Fruit fly (Drosophila melanogaster) whole organism, prepupa: ENCODE results near the gene CG13360.

Experiments
- Blimp-1 ChIP-seq: fragments of 200-800 bp; sonication (Bioruptor generic); optimal IDR thresholded peaks from 3 replicates; lab custom pipeline; 2017; ENCODE audit warnings: missing biosample characterization, missing genetic modification characterization, mild to moderate bottlenecking, moderate library complexity, missing genetic modification reagents
- CG10631 ChIP-seq: fragments of 200-800 bp; sonication (Bioruptor generic); optimal IDR thresholded peaks from 2 replicates; lab custom pipeline; 2016; ENCODE audit warnings: missing biosample characterization, missing genetic modification characterization
- CG11294 ChIP-seq: fragments of 200-800 bp; sonication (Bioruptor generic); IDR thresholded peaks from 2 replicates; pipeline ENCODE4 v1.3.6; 2022; ENCODE audit warnings: missing biosample characterization, missing genetic modification characterization
- CG11762 ChIP-seq: fragments of 200-800 bp; sonication (Bioruptor generic); optimal IDR thresholded peaks from 3 replicates; lab custom pipeline; 2016; ENCODE audit warnings: missing biosample characterization, missing genetic modification characterization; ENCODE audit not compliant: insufficient read depth
- CG11902 ChIP-seq: fragments of 200-800 bp; sonication (Bioruptor generic); optimal IDR thresholded peaks from 3 replicates; lab custom pipeline; 2016; ENCODE audit warnings: missing biosample characterization, missing genetic modification characterization
- CG1621 ChIP-seq: fragments of 200-800 bp; sonication (Bioruptor generic); optimal IDR thresholded peaks from 3 replicates; lab custom pipeline; 2018; ENCODE audit warnings: missing biosample characterization, mild to moderate bottlenecking, missing genetic modification characterization
- CG16779 ChIP-seq: fragments of 200-800 bp; sonication (Bioruptor generic); optimal IDR thresholded peaks from 3 replicates; lab custom pipeline; 2017; ENCODE audit warnings: missing biosample characterization, mild to moderate bottlenecking, missing genetic modification characterization
- CG3032 ChIP-seq: fragments of 200-800 bp; optimal IDR thresholded peaks from 2 replicates; lab custom pipeline; 2019; ENCODE audit warnings: missing biosample characterization, mild to moderate bottlenecking, missing genetic modification characterization, moderate library complexity
- CG31627 ChIP-seq: fragments of 200-800 bp; sonication (Bioruptor generic); optimal IDR thresholded peaks from 3 replicates; lab custom pipeline; 2016; ENCODE audit warnings: missing biosample characterization, missing genetic modification characterization
- CG32006 ChIP-seq: fragments of 200-800 bp; sonication (Bioruptor generic); optimal IDR thresholded peaks from 3 replicates; lab custom pipeline; 2017; ENCODE audit warnings: missing biosample characterization, mild to moderate bottlenecking, missing genetic modification characterization
- CG3919 ChIP-seq: fragments of 200-800 bp; sonication (Bioruptor generic); optimal IDR thresholded peaks from 3 replicates; lab custom pipeline; 2016; ENCODE audit warnings: missing biosample characterization, missing genetic modification characterization
- CG6276 ChIP-seq: fragments of 200-800 bp; sonication (Bioruptor generic); optimal IDR thresholded peaks from 2 replicates; lab custom pipeline; 2017; ENCODE audit warnings: missing biosample characterization, mild to moderate bottlenecking, missing genetic modification characterization
- CG6808 ChIP-seq: fragments of 200-800 bp; sonication (Bioruptor generic); optimal IDR thresholded peaks from 3 replicates; lab custom pipeline; 2017; ENCODE audit warnings: missing biosample characterization, missing genetic modification characterization, mild to moderate bottlenecking, moderate library complexity, missing genetic modification reagents
- CG6854 ChIP-seq: fragments of 200-800 bp; sonication (Bioruptor generic); optimal IDR thresholded peaks from 2 replicates; lab custom pipeline; 2017; ENCODE audit warnings: missing biosample characterization, mild to moderate bottlenecking, missing genetic modification characterization
- CG7368 ChIP-seq: fragments of 200-800 bp; sonication (Bioruptor generic); optimal IDR thresholded peaks from 3 replicates; lab custom pipeline; 2016; ENCODE audit warnings: missing biosample characterization, missing genetic modification characterization
- CG8119 ChIP-seq: fragments of 200-800 bp; sonication (Bioruptor generic); IDR thresholded peaks from 3 replicates; pipeline ENCODE4 v1.3.6; 2022; ENCODE audit warnings: missing biosample characterization, missing genetic modification characterization
- CG8319 ChIP-seq: fragments of 200-800 bp; sonication (Bioruptor generic); optimal IDR thresholded peaks from 3 replicates; lab custom pipeline; 2016; ENCODE audit warnings: missing biosample characterization, missing genetic modification characterization
- CG8632 ChIP-seq: fragments of 200-800 bp; sonication (Bioruptor generic); optimal IDR thresholded peaks from 3 replicates; lab custom pipeline; 2016; ENCODE audit warnings: missing biosample characterization, missing genetic modification characterization
- CG9139 ChIP-seq: fragments of 200-800 bp; sonication (Bioruptor generic); optimal IDR thresholded peaks from 3 replicates; lab custom pipeline; 2017; ENCODE audit warnings: missing biosample characterization, mild to moderate bottlenecking, missing genetic modification characterization
- Eip75B ChIP-seq: fragments of 200-800 bp; sonication (Bioruptor generic); optimal IDR thresholded peaks from 3 replicates; lab custom pipeline; 2016; ENCODE audit warnings: missing biosample characterization, missing genetic modification characterization
- Eip78C ChIP-seq: fragments of 200-800 bp; sonication (Bioruptor generic); peaks from one replicate; lab custom pipeline; 2016; ENCODE audit warnings: missing biosample characterization, missing genetic modification characterization
- Ets21C ChIP-seq: fragments of 200-800 bp; sonication (Bioruptor generic); optimal IDR thresholded peaks from 3 replicates; lab custom pipeline; 2016; ENCODE audit warnings: missing biosample characterization, missing genetic modification characterization
- Ets96B ChIP-seq: fragments of 200-800 bp; optimal IDR thresholded peaks from 2 replicates; lab custom pipeline; 2019; ENCODE audit warnings: missing biosample characterization, mild to moderate bottlenecking, missing genetic modification characterization, moderate library complexity
- Gug ChIP-seq: fragments of 200-800 bp; sonication (Bioruptor generic); IDR thresholded peaks from 2 replicates; pipeline ENCODE4 v1.3.6; 2022; ENCODE audit warnings: missing biosample characterization, missing genetic modification characterization
- Hr39 ChIP-seq: fragments of 200-800 bp; sonication (Bioruptor generic); optimal IDR thresholded peaks from 2 replicates; lab custom pipeline; 2016; ENCODE audit warnings: missing biosample characterization, missing genetic modification characterization
- Hr4 ChIP-seq: fragments of 200-800 bp; sonication (Bioruptor generic); optimal IDR thresholded peaks from 3 replicates; lab custom pipeline; 2016; ENCODE audit warnings: missing biosample characterization, missing genetic modification characterization
- Lpt ChIP-seq: fragments of 200-800 bp; sonication (Bioruptor generic); optimal IDR thresholded peaks from 3 replicates; lab custom pipeline; 2016; ENCODE audit warnings: missing biosample characterization, missing genetic modification characterization
- Met ChIP-seq: fragments of 200-800 bp; sonication (Bioruptor generic); optimal IDR thresholded peaks from 3 replicates; lab custom pipeline; 2016; ENCODE audit warnings: missing biosample characterization, missing genetic modification characterization
- OdsH ChIP-seq: fragments of 200-800 bp; sonication (Bioruptor generic); optimal IDR thresholded peaks from 3 replicates; lab custom pipeline; 2016; ENCODE audit warnings: missing biosample characterization, missing genetic modification characterization
- Smox ChIP-seq: fragments of 200-800 bp; sonication (Bioruptor generic); optimal IDR thresholded peaks from 3 replicates; lab custom pipeline; 2016; ENCODE audit warnings: missing biosample characterization, missing genetic modification characterization
- Sox102F ChIP-seq: fragments of 200-800 bp; sonication (Bioruptor generic); optimal IDR thresholded peaks from 2 replicates; lab custom pipeline; 2016; ENCODE audit warnings: missing biosample characterization, mild to moderate bottlenecking, missing genetic modification characterization
- Sox14 ChIP-seq: fragments of 200-800 bp; sonication (Bioruptor generic); optimal IDR thresholded peaks from 3 replicates; lab custom pipeline; 2016; ENCODE audit warnings: missing biosample characterization, missing genetic modification characterization
- Sox15 ChIP-seq: fragments of 200-800 bp; sonication (Bioruptor generic); optimal IDR thresholded peaks from 3 replicates; lab custom pipeline; 2016; ENCODE audit warnings: missing biosample characterization, missing genetic modification characterization
- achi ChIP-seq: fragments of 200-800 bp; sonication (Bioruptor generic); optimal IDR thresholded peaks from 3 replicates; lab custom pipeline; 2016; ENCODE audit warnings: missing biosample characterization, missing genetic modification characterization
- acj6 ChIP-seq: fragments of 200-800 bp; sonication (Bioruptor generic); optimal IDR thresholded peaks from 3 replicates; lab custom pipeline; 2016; ENCODE audit warnings: missing biosample characterization, missing genetic modification characterization
- cyc ChIP-seq: fragments of 200-800 bp; sonication (Bioruptor generic); optimal IDR thresholded peaks from 3 replicates; lab custom pipeline; 2016; ENCODE audit warnings: missing biosample characterization, missing genetic modification characterization
- dac ChIP-seq: fragments of 200-800 bp; sonication (Bioruptor generic); optimal IDR thresholded peaks from 2 replicates; lab custom pipeline; 2017; ENCODE audit warnings: missing biosample characterization, mild to moderate bottlenecking, missing genetic modification characterization
- dsx ChIP-seq: fragments of 200-800 bp; optimal IDR thresholded peaks from 3 replicates; lab custom pipeline; 2019; ENCODE audit warnings: missing biosample characterization, mild to moderate bottlenecking, missing genetic modification characterization, moderate library complexity; ENCODE audit not compliant: poor library complexity, severe bottlenecking
- eg ChIP-seq: fragments of 200-800 bp; sonication (Bioruptor generic); IDR thresholded peaks from 3 replicates; pipeline ENCODE4 v1.3.6; 2022; ENCODE audit warnings: missing biosample characterization, missing genetic modification characterization
- fd59A ChIP-seq: fragments of 200-800 bp; sonication (Bioruptor generic); optimal IDR thresholded peaks from 2 replicates; lab custom pipeline; 2017; ENCODE audit warnings: missing biosample characterization, mild to moderate bottlenecking, missing genetic modification characterization, missing genetic modification reagents
- fd85E ChIP-seq: fragments of 200-800 bp; sonication (Bioruptor generic); optimal IDR thresholded peaks from 3 replicates; lab custom pipeline; 2016; ENCODE audit warnings: missing biosample characterization, missing genetic modification characterization
- fkh ChIP-seq: fragments of 200-800 bp; sonication (Bioruptor generic); optimal IDR thresholded peaks from 3 replicates; lab custom pipeline; 2017; ENCODE audit warnings: missing biosample characterization, mild to moderate bottlenecking, missing genetic modification characterization, moderate library complexity
- lz ChIP-seq: fragments of 200-800 bp; sonication (Bioruptor generic); optimal IDR thresholded peaks from 3 replicates; lab custom pipeline; 2016; ENCODE audit warnings: missing biosample characterization, missing genetic modification characterization
- net ChIP-seq: fragments of 200-800 bp; sonication (Bioruptor generic); optimal IDR thresholded peaks from 3 replicates; lab custom pipeline; 2016; ENCODE audit warnings: missing biosample characterization, missing genetic modification characterization
- pdm3 ChIP-seq: fragments of 200-800 bp; sonication (Bioruptor generic); optimal IDR thresholded peaks from 3 replicates; lab custom pipeline; 2016; ENCODE audit warnings: missing biosample characterization, missing genetic modification characterization
- ss ChIP-seq, 2 experiments: fragments of 200-800 bp; sonication (Bioruptor generic); optimal IDR thresholded peaks; 2 replicates in 1 of 2; 3 replicates in 1 of 2; lab custom pipeline; 2017 to 2018; ENCODE audit warnings: mild to moderate bottlenecking in 2 of 2, missing biosample characterization in 2 of 2, missing genetic modification characterization in 2 of 2, moderate library complexity in 1 of 2
- svp ChIP-seq: fragments of 200-800 bp; sonication (Bioruptor generic); peaks from one replicate; lab custom pipeline; 2016; ENCODE audit warnings: missing biosample characterization, missing genetic modification characterization
- vri ChIP-seq: fragments of 200-800 bp; sonication (Bioruptor generic); optimal IDR thresholded peaks from 3 replicates; lab custom pipeline; 2016; ENCODE audit warnings: missing biosample characterization, mild to moderate bottlenecking, missing genetic modification characterization

Gene CG13360

dm6 chrX:779344-779743, 10.5 kb downstream of the CG13360 start (continued):
- TF ChIP-seq Ets21C (GFP tag; lab: Kevin White, UChicago) = peak; percentile 43
- TF ChIP-seq CG7368 (GFP tag; lab: Kevin White, UChicago) = peak; percentile 58
- TF ChIP-seq vri (GFP tag; lab: Kevin White, UChicago) = peak; percentile 52
- peak; percentile 61 for TF ChIP-seq acj6
- TF ChIP-seq eg = peak; percentile 31; the same call in 1 of the 3 replicates
- peak; percentile 19 for TF ChIP-seq Sox15
- peak; percentile 61 for TF ChIP-seq pdm3 (GFP tag; lab: Kevin White, UChicago)
- TF ChIP-seq CG11762 (GFP tag; lab: Kevin White, UChicago) = peak; percentile 36
- no peak for TF ChIP-seq fkh (GFP tag; lab: Kevin White, UChicago)
- TF ChIP-seq cyc = peak; percentile 38
- TF ChIP-seq OdsH (GFP tag; lab: Kevin White, UChicago) = peak; percentile 56
- no peak for TF ChIP-seq CG11294 (GFP tag; lab: Robert Waterston, UW)
- peak; percentile 66 for TF ChIP-seq achi (GFP tag; lab: Kevin White, UChicago)
- peak; percentile 42 for TF ChIP-seq Eip75B
- no peak for TF ChIP-seq CG9139 (GFP tag; lab: Kevin White, UChicago)
- peak; percentile 38 for TF ChIP-seq CG1621 (tag; lab: Kevin White, UChicago)
- TF ChIP-seq CG6854 (GFP tag; lab: Kevin White, UChicago) = peak; percentile 3
- TF ChIP-seq fd85E (GFP tag; lab: Kevin White, UChicago) = no peak
- peak; percentile 2 for TF ChIP-seq CG11902 (GFP tag; lab: Kevin White, UChicago)
- TF ChIP-seq Sox14 (GFP tag; lab: Kevin White, UChicago) = peak; percentile 62
- TF ChIP-seq Lpt = peak; percentile 60
- TF ChIP-seq Ets96B (tag; lab: Kevin White, UChicago) = peak; percentile 51

- TF ChIP-seq CG32006 (peak; percentile 54), CG10631 (GFP tag; lab: Kevin White, UChicago) (peak; percentile 81), CG3919 (GFP tag; lab: Kevin White, UChicago) (peak; percentile 76), CG1621 (tag; lab: Kevin White, UChicago) (peak; percentile 57), achi (GFP tag; lab: Kevin White, UChicago) (peak; percentile 72), Met (GFP tag; lab: Kevin White, UChicago) (peak; percentile 81), lz (GFP tag; lab: Kevin White, UChicago) (peak; percentile 79), CG6854 (GFP tag; lab: Kevin White, UChicago) (peak; percentile 26), cyc (peak; percentile 73), Hr39 (GFP tag; lab: Kevin White, UChicago) (peak; percentile 62), svp (GFP tag; lab: Kevin White, UChicago) (peak; percentile 93), OdsH (GFP tag; lab: Kevin White, UChicago) (peak; percentile 64), Sox102F (GFP tag; lab: Kevin White, UChicago) (peak; percentile 81), CG8119 (peak; percentile 73), Gug (GFP tag; lab: Robert Waterston, UW) (peak; percentile 47), ss (GFP tag; optimal IDR thresholded peaks at IDR 0.05; lab: Kevin White, UChicago) (peak; percentile 76 to 77), fkh (GFP tag; lab: Kevin White, UChicago) (no peak), dsx (GFP tag; lab: Kevin White, UChicago) (peak; percentile 81), Lpt (peak; percentile 57), net (GFP tag; lab: Kevin White, UChicago) (peak; percentile 58), CG8632 (GFP tag; lab: Kevin White, UChicago) (peak; percentile 67), CG31627 (GFP tag; lab: Kevin White, UChicago) (peak; percentile 65), CG9139 (GFP tag; lab: Kevin White, UChicago) (peak; percentile 65), dac (GFP tag; lab: Kevin White, UChicago) (no peak), fd59A (peak; percentile 65), CG6276 (GFP tag; lab: Kevin White, UChicago) (peak; percentile 15), Blimp-1 (peak; percentile 50), Eip78C (GFP tag; lab: Kevin White, UChicago) (peak; percentile 94), pdm3 (GFP tag; lab: Kevin White, UChicago) (peak; percentile 73), CG11902 (GFP tag; lab: Kevin White, UChicago) (peak; percentile 44), Hr4 (GFP tag; lab: Kevin White, UChicago) (no peak), Ets21C (GFP tag; lab: Kevin White, UChicago) (peak; percentile 44), acj6 (peak; percentile 66), Sox15 (peak; percentile 25), fd85E (GFP tag; lab: Kevin White, UChicago) (no peak), Smox (GFP tag; lab: Kevin White, UChicago) (peak; percentile 77), CG6808 (peak; percentile 76), CG8319 (GFP tag; lab: Kevin White, UChicago) (no peak), CG3032 (tag; lab: Kevin White, UChicago) (peak; percentile 76), Sox14 (GFP tag; lab: Kevin White, UChicago) (peak; percentile 79), CG16779 (tag; lab: Kevin White, UChicago) (peak; percentile 14)
These were observed 14.7 kb downstream of the CG13360 start for dm6 chrX:775184-775583.
